Worm (Caenorhabditis elegans) whole organism, L2 larva: ENCODE data around the gene F26F4.8.

ENCODE experiments used
- R02D3.7 ChIP-seq: fragments of 150-350 bp; optimal IDR thresholded peaks from 2 replicates; lab custom pipeline; 2014; ENCODE audit warnings: missing biosample characterization, missing genetic modification characterization
- alr-1 ChIP-seq: fragments of 150-350 bp; optimal IDR thresholded peaks from 2 replicates; lab custom pipeline; 2014; ENCODE audit warnings: missing biosample characterization, missing genetic modification characterization
- mdl-1 ChIP-seq, 2 experiments: fragments of 150-350 bp in 1 of 2; sonication (generic microtip) in 1 of 2; optimal IDR thresholded peaks; 2 replicates each; lab custom pipeline; 2017; ENCODE audit warnings: missing biosample characterization in 2 of 2, missing genetic modification characterization in 2 of 2
- nhr-12 ChIP-seq: fragments of 150-350 bp; optimal IDR thresholded peaks from 2 replicates; lab custom pipeline; 2014; ENCODE audit warnings: missing biosample characterization, missing genetic modification characterization

- TF ChIP-seq R02D3.7 (tag; lab: Kevin White, UChicago): no peak
- TF ChIP-seq mdl-1 (tag; optimal IDR thresholded peaks at IDR 0.05; lab: Kevin White, UChicago): no peak
- TF ChIP-seq nhr-12 (tag; lab: Kevin White, UChicago): no peak
- TF ChIP-seq alr-1 (tag; lab: Kevin White, UChicago): no peak
These were observed 42.1 kb upstream of the F26F4.8 start for ce11 chrIII:4947352-4947751.
